Fruit fly (Drosophila melanogaster): ENCODE data around the gene Kmn2.

Gene Kmn2

DNA sequence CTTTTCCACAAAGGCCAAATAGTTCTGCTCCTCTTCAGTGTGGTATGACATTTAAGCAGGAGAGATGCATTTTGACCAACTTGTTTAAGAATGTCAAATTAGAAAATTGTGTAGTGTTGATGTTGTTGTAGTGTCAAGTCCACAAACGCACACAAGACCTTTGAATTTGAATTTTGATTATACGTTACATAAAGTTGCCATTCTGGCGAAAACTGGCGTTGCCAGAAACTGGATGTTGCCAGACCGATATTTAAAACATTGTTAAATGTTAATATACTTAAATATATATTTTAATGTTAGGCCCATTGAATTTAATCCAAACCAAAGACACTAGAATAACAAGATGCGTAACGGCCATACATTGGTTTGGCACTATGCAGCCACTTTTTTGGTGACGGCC, 28.1 kb downstream of the Kmn2 start:
- no peak for TF ChIP-seq CTCF (optimal IDR thresholded peaks at IDR 0.05)
- TF ChIP-seq CG8478 (optimal IDR thresholded peaks at IDR 0.05), result no peak

DNA sequence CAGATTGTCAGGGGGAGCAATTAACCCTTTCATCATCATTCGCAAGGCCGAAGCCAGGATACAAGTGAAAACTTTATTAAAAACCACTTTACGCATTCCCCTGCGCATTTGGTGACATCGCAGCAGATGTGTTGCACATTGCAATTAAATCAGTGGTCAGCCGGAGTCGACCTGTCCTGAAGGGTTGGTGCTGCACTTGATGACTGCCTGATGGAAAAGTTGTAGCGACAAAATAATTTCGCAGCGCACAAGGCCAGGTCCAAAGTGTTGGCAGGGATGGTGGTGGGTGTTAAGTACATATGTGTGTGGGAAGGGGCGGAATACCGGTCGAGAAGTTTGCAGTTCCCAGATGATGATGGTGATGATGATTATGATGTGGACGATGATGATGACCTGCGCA, 28.9 kb downstream of the Kmn2 start:
- TF ChIP-seq CG8478 (optimal IDR thresholded peaks at IDR 0.05) (no peak), CTCF (optimal IDR thresholded peaks at IDR 0.05) (no peak)

DNA sequence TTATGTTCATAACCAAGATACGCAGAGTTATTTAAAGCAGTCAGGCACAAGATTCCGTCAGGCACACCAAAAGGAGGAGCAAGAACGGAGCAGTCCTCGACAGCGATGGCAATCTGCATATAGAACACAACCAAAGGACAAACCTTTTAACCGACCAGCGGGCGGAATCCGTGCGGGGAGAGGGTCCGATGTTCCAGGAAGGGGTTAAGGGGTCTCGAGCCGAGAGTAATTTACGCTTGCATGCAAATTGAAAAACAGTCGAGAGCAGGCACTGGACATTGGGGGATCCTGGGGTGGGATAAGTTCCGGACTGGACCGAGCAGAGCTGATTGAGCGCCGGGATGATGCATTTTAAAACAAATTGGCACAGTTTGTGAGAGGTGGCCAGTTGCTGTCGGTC, 30.5 kb downstream of the Kmn2 start:
- TF ChIP-seq CG8478 (optimal IDR thresholded peaks at IDR 0.05), result no peak
- no peak for TF ChIP-seq CTCF (optimal IDR thresholded peaks at IDR 0.05)

DNA sequence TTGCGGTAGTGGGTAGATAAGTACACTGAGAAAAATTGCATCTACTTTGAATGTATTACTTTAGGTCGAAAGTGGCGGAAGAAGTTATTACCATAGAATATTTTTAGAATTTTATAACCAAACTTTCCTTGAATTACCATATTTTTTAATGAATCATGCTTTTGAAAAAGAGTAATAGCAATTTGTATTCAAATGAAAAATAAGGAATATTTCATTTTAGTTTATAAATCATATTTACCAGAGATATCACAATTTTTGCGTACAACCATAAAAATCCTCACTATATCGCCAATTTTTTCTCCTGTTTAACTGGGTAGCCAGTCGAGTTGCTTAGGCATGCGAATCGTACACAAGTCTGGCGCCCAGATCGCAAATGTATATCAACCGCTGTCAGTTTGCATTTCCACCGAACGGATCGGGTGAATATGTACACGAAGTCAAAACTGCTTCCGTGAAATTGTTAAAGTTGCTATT, 31.4 kb downstream of the Kmn2 start:
- TF ChIP-seq CTCF (optimal IDR thresholded peaks at IDR 0.05) (no peak), CG8478 (optimal IDR thresholded peaks at IDR 0.05) (no peak)

DNA sequence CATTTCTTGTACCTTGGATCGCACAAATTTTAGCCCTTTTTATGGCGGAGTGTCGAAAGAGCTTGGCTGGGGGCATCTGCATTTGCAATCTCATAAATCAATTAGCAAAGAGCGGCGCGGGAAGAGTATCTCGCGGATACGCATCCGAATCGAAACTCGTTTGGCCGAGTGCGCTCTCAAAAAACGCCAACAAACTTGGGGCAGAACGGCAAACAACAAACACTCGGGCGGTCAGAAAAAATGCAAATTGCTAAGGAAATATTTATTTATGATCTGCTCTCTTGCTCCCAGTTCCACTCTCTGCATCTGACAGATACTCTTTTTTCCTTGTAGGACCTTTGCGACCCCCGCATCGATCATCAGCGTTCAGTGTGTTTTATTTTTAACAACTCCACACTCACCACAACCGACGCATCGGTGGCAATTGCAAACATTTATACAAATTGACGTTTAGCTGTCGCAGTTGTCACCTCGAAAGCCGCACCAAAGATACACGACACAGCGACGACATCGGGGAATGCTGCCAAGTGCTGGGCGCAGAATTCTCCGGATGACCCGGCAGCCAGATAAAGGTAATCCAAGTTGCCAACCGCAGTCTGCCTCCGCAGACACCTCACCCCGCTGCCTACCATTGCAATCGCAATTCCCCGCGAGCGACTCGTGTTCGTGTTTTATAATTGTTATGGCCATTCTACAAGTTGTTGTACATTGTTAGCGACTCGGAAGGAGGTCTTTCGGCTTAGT, 32.0 kb downstream of the Kmn2 start:
- TF ChIP-seq CTCF (optimal IDR thresholded peaks at IDR 0.05), result no peak
- no peak for TF ChIP-seq CG8478 (optimal IDR thresholded peaks at IDR 0.05)

DNA sequence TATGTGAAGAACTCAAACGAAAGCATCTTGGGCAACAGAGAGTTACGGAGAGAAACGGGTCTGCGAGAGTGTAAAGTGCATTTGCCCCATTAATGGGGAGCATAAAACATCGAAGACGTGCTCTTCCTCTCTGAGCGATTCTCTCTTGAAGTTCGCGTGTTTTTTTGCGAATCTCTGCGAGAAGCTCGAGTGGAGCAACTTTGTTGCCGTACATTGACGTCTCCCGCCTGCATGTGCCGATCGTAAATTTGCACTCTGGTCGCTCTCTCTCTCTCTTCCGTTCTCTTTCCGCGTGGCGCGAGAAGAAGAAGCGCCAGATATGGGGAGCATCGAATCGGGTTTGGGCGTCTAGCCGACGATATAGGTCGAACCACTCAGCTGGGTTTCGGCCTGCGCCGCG, 33.3 kb downstream of the Kmn2 start:
- TF ChIP-seq CG8478 (optimal IDR thresholded peaks at IDR 0.05), result no peak
- no peak for TF ChIP-seq CTCF (optimal IDR thresholded peaks at IDR 0.05)

DNA sequence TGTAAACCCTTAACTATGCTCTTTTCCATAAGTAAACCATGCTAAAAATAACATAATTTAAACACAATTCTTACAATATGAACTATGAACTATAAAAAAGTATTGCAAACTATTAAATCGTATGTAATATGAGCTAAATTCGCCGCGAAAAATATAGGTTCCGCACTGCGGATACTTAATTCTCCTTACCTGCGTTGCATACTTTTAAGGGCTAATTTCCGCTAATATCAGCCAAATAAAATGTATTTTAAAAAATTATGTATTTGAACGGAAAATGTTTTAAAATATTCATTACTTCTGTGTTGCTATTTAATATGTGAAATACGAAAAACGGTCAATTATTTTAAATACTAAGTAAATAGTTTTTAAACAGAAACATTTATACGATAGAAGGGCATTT, 33.8 kb downstream of the Kmn2 start, which contains the start of gene dsx:
Gene dsx, minus strand, starts transcription at position 62 of the 400 bp plus-strand sequence.
- TF ChIP-seq CTCF (optimal IDR thresholded peaks at IDR 0.05), result no peak
- no peak for TF ChIP-seq CG8478 (optimal IDR thresholded peaks at IDR 0.05)

DNA sequence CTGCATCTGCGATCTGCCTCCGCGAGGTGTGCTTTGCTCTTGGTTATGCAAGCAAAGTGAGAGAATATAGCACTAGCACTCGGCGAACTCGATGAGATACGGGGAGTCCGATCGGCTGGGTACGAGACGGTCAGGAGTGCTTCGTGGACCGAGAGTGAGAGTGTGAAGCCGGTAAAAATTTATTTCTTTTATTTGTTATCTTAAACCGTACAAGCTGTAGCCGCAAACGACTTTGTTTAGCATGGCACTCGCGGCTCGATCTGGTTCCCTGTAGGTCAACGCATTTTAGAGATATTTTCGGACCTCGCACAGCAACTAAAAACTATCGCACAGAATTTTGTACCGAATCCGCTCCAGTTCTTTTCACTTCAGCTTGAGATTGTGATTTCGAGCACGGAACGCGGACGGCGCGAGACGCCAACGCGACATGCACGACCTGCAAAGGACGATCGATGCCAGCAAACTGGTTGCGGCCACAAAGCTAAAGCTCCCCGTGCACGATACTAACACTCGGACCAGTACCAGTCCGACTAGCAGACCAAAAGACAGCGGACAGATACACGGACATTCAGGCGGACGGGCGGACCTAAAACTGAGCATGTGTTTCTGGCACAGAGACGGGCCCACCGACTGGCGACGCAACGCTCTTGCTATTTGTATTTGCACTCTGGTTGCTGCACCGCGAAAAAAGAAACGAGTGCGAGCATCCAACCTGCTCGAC, 34.4 kb downstream of the Kmn2 start:
- TF ChIP-seq CTCF (optimal IDR thresholded peaks at IDR 0.05) (no peak), CG8478 (optimal IDR thresholded peaks at IDR 0.05) (no peak)

DNA sequence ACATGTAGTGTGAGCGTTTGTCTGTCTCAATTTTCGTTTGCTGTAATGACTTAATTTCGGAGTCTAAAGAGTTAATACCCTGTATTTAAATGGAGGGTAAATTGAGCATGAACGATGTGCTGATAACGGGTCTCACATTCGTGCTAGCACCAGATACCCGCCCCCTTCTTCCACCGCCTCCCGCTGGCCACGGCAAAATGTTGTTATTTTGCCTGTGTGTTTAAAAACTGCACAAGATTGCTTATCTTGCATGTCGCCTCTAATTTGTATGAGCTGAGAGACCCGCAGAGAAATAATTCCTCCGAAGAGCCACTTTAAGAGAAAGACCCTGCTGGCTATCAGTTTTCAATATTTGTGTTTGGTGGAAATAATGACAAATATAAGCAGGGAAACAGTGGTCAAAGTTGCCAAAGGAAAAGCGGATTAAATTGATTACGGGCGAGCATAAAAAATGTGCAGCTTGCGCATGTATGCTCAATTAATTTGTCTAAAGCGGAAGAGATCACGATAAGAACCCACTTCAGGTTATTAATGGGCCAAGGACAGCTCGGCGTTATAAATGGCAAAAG, 36.3 kb downstream of the Kmn2 start:
- TF ChIP-seq CG8478 (optimal IDR thresholded peaks at IDR 0.05), result no peak
- no peak for TF ChIP-seq CTCF (optimal IDR thresholded peaks at IDR 0.05)

DNA sequence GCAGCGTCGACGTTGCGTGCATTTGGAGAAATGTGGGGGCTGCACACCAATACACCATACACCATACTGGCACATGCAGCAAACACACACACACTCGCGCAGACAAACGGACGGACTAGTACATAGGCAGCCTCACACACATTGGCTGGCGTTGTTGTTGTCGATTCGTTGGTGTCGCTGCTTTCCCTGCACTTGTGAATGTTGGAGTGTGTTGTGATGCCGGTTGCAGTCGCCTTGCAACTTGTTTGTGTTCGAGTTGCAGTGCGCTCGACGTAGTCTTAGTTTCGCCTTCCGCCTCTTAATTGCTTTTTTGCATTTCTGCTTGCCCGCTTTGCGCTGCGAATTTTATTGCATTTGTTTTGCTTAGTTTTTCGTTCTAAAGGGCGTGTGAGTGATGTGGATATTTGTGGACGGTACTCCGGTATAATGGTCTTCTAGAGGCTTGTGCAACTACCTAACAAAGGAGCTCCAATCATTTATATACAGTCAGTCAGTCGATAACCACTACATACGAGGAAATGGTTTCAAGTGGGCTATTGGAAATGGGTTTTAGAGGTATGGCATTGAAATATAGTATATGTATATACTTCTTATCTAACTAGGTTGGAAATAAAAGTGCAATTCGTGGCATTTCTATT, 37.5 kb downstream of the Kmn2 start:
- TF ChIP-seq CG8478 (optimal IDR thresholded peaks at IDR 0.05) (no peak), CTCF (optimal IDR thresholded peaks at IDR 0.05) (no peak)

DNA sequence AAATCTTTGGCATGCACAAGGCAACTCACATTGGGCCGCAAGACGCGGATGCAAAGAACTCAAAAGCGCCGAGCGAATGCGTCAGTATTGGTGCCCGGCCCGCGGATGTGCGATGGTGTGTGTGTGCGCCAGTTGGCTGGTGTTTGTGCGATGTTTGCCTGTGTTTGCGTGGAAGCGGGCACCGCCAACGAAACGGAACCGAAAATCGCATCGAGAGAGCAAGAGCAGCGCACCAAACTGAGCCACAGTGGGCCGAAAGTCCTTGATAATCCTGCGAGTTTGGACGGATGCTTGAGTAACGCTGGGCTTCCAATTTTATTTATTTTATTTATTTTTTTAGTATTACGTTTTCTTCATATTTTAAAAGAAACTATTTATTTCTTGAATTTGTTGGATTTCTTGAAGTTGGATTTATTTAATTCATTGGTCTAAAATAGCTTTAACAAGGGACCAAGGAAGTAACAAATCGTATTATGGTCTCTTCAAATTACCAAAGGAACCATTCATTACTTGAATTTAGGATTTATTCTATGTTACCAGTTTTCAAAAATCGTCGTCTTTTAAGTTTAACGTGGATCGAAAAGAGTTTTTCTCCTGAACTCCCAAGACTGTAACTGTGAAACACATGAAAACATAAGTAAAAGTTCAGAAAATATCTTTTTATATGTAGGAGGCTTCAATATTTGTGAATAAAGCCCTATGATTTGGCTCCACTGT, 38.2 kb downstream of the Kmn2 start:
- no peak for TF ChIP-seq CG8478 (optimal IDR thresholded peaks at IDR 0.05)
- TF ChIP-seq CTCF (optimal IDR thresholded peaks at IDR 0.05), result no peak

DNA sequence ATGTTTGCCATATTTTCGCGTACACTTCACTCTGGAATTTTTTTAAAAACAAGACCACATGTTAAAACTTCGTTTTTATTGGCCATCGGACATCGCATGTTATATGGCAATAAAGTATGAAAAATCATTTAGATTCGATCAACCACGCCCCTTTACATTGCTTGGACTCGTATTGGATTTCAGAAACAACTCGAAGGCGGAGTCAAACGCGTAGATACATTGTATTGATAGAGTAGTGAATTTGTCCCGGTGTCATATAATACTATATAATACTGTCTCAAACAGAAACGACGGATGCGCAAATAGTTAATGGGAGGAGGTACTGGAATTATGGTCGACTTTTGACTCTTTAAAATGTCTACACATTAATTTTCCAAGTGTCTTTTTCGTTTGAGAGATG, 39.8 kb downstream of the Kmn2 start:
- TF ChIP-seq CTCF (optimal IDR thresholded peaks at IDR 0.05), result no peak
- no peak for TF ChIP-seq CG8478 (optimal IDR thresholded peaks at IDR 0.05)

DNA sequence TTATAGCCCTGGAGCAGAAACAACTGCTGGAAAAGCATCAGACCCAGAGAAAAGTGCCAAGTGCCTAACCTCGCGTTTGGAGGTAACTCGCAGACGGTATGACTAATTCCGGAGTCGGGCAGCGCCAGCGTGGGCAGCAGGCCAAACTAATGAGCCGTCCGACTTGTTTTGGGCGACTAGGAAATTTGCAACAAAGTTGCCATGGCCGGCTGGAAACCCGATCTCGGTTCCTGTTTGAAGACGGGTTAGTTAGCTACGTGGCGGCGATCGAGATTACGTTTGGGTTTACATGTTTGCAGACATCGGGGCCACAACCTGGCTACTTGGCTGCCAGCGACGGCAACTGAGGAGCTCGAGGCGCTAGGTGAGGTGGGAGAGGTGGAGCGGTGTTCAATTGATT, 44.1 kb downstream of the Kmn2 start:
- TF ChIP-seq CG8478 (optimal IDR thresholded peaks at IDR 0.05), result no peak
- TF ChIP-seq CTCF (optimal IDR thresholded peaks at IDR 0.05), result no peak

DNA sequence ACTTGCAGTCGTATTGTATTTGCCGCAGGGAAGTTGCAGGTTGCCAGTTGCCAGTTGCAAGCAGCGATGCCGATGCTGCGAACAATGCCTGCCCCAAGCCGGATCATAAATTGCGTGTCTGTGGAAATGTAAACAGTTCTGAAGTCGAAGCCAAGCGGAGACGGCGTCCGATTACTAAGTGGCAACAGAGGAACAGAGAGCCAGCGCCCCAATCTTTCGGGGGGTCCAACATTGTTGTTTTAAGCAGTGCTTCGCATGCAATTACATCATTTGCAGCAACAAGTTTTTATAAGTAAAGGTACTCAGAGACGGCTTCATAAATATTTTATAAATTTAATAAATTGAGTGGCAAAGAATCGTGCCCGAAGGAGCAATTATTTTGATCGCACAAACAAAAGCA, 46.6 kb downstream of the Kmn2 start:
- TF ChIP-seq CG8478 (optimal IDR thresholded peaks at IDR 0.05), result no peak
- TF ChIP-seq CTCF (optimal IDR thresholded peaks at IDR 0.05), result no peak

Measured in S2 (cell line).